Worm (Caenorhabditis elegans) whole organism, late embryonic: Measurements from ENCODE around the gene ZK1307.3.

Experiments used
- F13H6.1 ChIP-seq: sonication (generic microtip); optimal IDR thresholded peaks from 2 replicates; lab custom pipeline; 2016; ENCODE audit warnings: missing genetic modification characterization, missing compliant biosample characterization
- hlh-15 ChIP-seq: sonication (generic microtip); optimal IDR thresholded peaks from 2 replicates; lab custom pipeline; 2016; ENCODE audit warnings: missing genetic modification characterization, missing compliant biosample characterization
- hlh-8 ChIP-seq: sonication (generic microtip); optimal IDR thresholded peaks from 2 replicates; lab custom pipeline; 2016; ENCODE audit warnings: missing genotype, missing genetic modification characterization, missing compliant biosample characterization
- mec-3 ChIP-seq: sonication (generic microtip); optimal IDR thresholded peaks from 2 replicates; lab custom pipeline; 2016; ENCODE audit warnings: borderline replicate concordance, missing genetic modification characterization, missing compliant biosample characterization
- nfya-1 ChIP-seq: sonication (generic microtip); optimal IDR thresholded peaks from 2 replicates; lab custom pipeline; 2017; ENCODE audit warnings: missing genetic modification characterization, mild to moderate bottlenecking, missing compliant biosample characterization, antibody characterized with exemption, moderate library complexity
- nhr-11 ChIP-seq: fragments of 150-350 bp; optimal IDR thresholded peaks from 2 replicates; lab custom pipeline; 2014; ENCODE audit warnings: missing biosample characterization, missing genetic modification characterization
- pha-4 ChIP-seq: fragments of 150-350 bp; optimal IDR thresholded peaks from 2 replicates; lab custom pipeline; 2018; ENCODE audit warnings: missing biosample characterization, missing genetic modification reagents, missing genetic modification characterization
- pqm-1 ChIP-seq: sonication (generic microtip); optimal IDR thresholded peaks from 2 replicates; lab custom pipeline; 2016; ENCODE audit warnings: missing genetic modification characterization, missing compliant biosample characterization
- rnt-1 ChIP-seq: sonication (generic microtip); optimal IDR thresholded peaks from 2 replicates; lab custom pipeline; 2016; ENCODE audit warnings: missing genetic modification characterization, missing compliant biosample characterization
- sdc-2 ChIP-seq: sonication (generic microtip); optimal IDR thresholded peaks from 2 replicates; lab custom pipeline; 2016; ENCODE audit warnings: missing genotype, missing genetic modification characterization, missing compliant biosample characterization

- TF ChIP-seq nhr-11 (tag; lab: Kevin White, UChicago): no peak
- TF ChIP-seq hlh-15: no peak
- TF ChIP-seq rnt-1 (tag; lab: Kevin White, UChicago): no peak
- TF ChIP-seq F13H6.1: no peak
- no peak for TF ChIP-seq nfya-1
- no peak for TF ChIP-seq hlh-8 (tag; lab: Kevin White, UChicago)
- TF ChIP-seq pha-4 (tag; lab: Kevin White, UChicago): no peak
- no peak for TF ChIP-seq sdc-2 (tag; lab: Kevin White, UChicago)
- no peak for TF ChIP-seq mec-3
- TF ChIP-seq pqm-1: no peak
Measured at ce11 chrII:9682044-9682443, 29.2 kb upstream of the ZK1307.3 start.
